Fruit fly (Drosophila melanogaster): ENCODE measurements around the gene Bub3.

The Bub3 gene

DNA sequence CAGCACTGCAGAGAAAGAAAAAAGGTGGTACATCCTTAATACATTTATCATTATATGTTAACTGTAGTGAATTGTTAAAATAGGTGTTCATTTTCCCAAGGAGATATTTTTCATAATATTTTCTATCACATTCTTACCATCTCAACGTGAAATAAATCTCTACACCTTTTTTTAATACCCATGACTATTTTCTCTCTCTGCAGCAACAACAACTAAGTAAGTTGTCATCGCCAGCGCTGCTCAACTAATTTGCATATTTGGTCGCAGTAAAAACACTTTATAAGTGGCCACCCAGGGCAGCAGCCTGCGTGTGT is 15.3 kb upstream of the Bub3 start (continued):
- TF ChIP-seq Pdp1 (GFP tag; optimal IDR thresholded peaks at IDR 0.05): peak in 1 of 2 experiments; percentile 11
- TF ChIP-seq Dbx (GFP tag; IDR thresholded peaks at IDR 0.05): no peak
- no peak for TF ChIP-seq CG32772 (GFP tag; IDR thresholded peaks at IDR 0.05)
- no peak for TF ChIP-seq cg (GFP tag; optimal IDR thresholded peaks at IDR 0.05)
- peak; percentile 58 for TF ChIP-seq CG4424 (GFP tag; optimal IDR thresholded peaks at IDR 0.05)
- no peak for TF ChIP-seq CG2889 (GFP tag; IDR thresholded peaks at IDR 0.05)
- no peak for TF ChIP-seq CG12659 (GFP tag; optimal IDR thresholded peaks at IDR 0.05)
- TF ChIP-seq nerfin-1 (tag; optimal IDR thresholded peaks at IDR 0.05): peak; percentile 31
- TF ChIP-seq CG6272 (GFP tag; IDR thresholded peaks at IDR 0.05): no peak
- TF ChIP-seq shn (GFP tag; optimal IDR thresholded peaks at IDR 0.05): no peak
- TF ChIP-seq B-H1 (GFP tag; IDR thresholded peaks at IDR 0.05): no peak
- no peak for TF ChIP-seq CG13894 (tag; optimal IDR thresholded peaks at IDR 0.05)
- TF ChIP-seq CG6175 (GFP tag; IDR thresholded peaks at IDR 0.05): no peak
- no peak for TF ChIP-seq ro (GFP tag; IDR thresholded peaks at IDR 0.05)
- peak in 1 of 2 experiments; percentile 12 for TF ChIP-seq Eip74EF (GFP tag; optimal IDR thresholded peaks at IDR 0.05)
- peak; percentile 53 for TF ChIP-seq Ssrp (tag; optimal IDR thresholded peaks at IDR 0.05)
- peak; percentile 16 for TF ChIP-seq en (GFP tag; optimal IDR thresholded peaks at IDR 0.05)
- TF ChIP-seq Abd-B (GFP tag; optimal IDR thresholded peaks at IDR 0.05): peak; percentile 51
- no peak for TF ChIP-seq Usf (GFP tag; optimal IDR thresholded peaks at IDR 0.05)
- no peak for TF ChIP-seq ash1 (GFP tag; optimal IDR thresholded peaks at IDR 0.05)
- TF ChIP-seq E2f1 (GFP tag; IDR thresholded peaks at IDR 0.05): no peak
- TF ChIP-seq CG15696 (tag; optimal IDR thresholded peaks at IDR 0.05): peak; percentile 28
- TF ChIP-seq Dip3 (GFP tag; optimal IDR thresholded peaks at IDR 0.05): no peak
- TF ChIP-seq croc (GFP tag; conservative IDR thresholded peaks at IDR 0.05): peak; percentile 41; the same call in 1 of the 3 replicates
- no peak for TF ChIP-seq CG11085 (GFP tag; IDR thresholded peaks at IDR 0.05)
- TF ChIP-seq zfh1 (GFP tag; IDR thresholded peaks at IDR 0.05): peak; percentile 33; the same call in 1 of the 3 replicates
- TF ChIP-seq NC2β (GFP tag; optimal IDR thresholded peaks at IDR 0.05): peak; percentile 6
- no peak for TF ChIP-seq Doc2 (GFP tag; IDR thresholded peaks at IDR 0.05)
- TF ChIP-seq grau (tag; optimal IDR thresholded peaks at IDR 0.05): peak; percentile 58
- TF ChIP-seq CG12155 (GFP tag; optimal IDR thresholded peaks at IDR 0.05): no peak
- TF ChIP-seq mld (GFP tag; IDR thresholded peaks at IDR 0.05; ENCODE audit: partially characterized antibody): no peak
- no peak for TF ChIP-seq tna (GFP tag; IDR thresholded peaks at IDR 0.05; ENCODE audit: partially characterized antibody)
- 0 out of 2 replicates have a peak, but pooled peaks have one; percentile 16 for TF ChIP-seq CG14667 (GFP tag; IDR thresholded peaks at IDR 0.05)
- no peak for TF ChIP-seq Sin3A (optimal IDR thresholded peaks at IDR 0.05)
- no peak for TF ChIP-seq pum (GFP tag; optimal IDR thresholded peaks at IDR 0.05)
- no peak for TF ChIP-seq CG34376 (GFP tag; optimal IDR thresholded peaks at IDR 0.05)
- TF ChIP-seq vnd (GFP tag; IDR thresholded peaks at IDR 0.05; ENCODE audit: partially characterized antibody): no peak
- no peak for TF ChIP-seq abd-A (tag; optimal IDR thresholded peaks at IDR 0.05)
- no peak for TF ChIP-seq CG8089 (GFP tag; optimal IDR thresholded peaks at IDR 0.05)
- no peak for TF ChIP-seq org-1 (GFP tag; optimal IDR thresholded peaks at IDR 0.05)
- TF ChIP-seq CG34422 (GFP tag; IDR thresholded peaks at IDR 0.05): no peak
- 0 out of 2 replicates have a peak, but pooled peaks have one; percentile 20 for TF ChIP-seq CG3847 (GFP tag; IDR thresholded peaks at IDR 0.05)
- TF ChIP-seq rib (GFP tag; IDR thresholded peaks at IDR 0.05): no peak
- TF ChIP-seq Trl (optimal IDR thresholded peaks at IDR 0.05): no peak
- no peak for TF ChIP-seq Trl (GFP tag; optimal IDR thresholded peaks at IDR 0.05)
- no peak for TF ChIP-seq CG4854 (GFP tag; optimal IDR thresholded peaks at IDR 0.05)
- no peak for TF ChIP-seq fu2 (GFP tag; optimal IDR thresholded peaks at IDR 0.05)
- peak; percentile 39 for TF ChIP-seq Asciz (GFP tag; optimal IDR thresholded peaks at IDR 0.05)
- TF ChIP-seq CG42726 (GFP tag; IDR thresholded peaks at IDR 0.05; ENCODE audit: partially characterized antibody): no peak
- TF ChIP-seq CG3407 (GFP tag; optimal IDR thresholded peaks at IDR 0.05): no peak
- TF ChIP-seq fd64A (GFP tag; optimal IDR thresholded peaks at IDR 0.05): no peak
- no peak for TF ChIP-seq usp (GFP tag; optimal IDR thresholded peaks at IDR 0.05)
